Fruit fly (Drosophila melanogaster): ENCODE data around the gene CG6138.

The CG6138 gene

dm6 chr2L:10616767-10617166 lies 49.7 kb downstream of the CG6138 start (continued):
- TF ChIP-seq fd3F (GFP tag; optimal IDR thresholded peaks at IDR 0.05) = peak; percentile 21
- peak; percentile 73 for TF ChIP-seq CG14050 (GFP tag; IDR thresholded peaks at IDR 0.05)
- no peak for TF ChIP-seq CG13287 (GFP tag; IDR thresholded peaks at IDR 0.05; ENCODE audit: partially characterized antibody)
- peak; percentile 34 for TF ChIP-seq zen (tag; optimal IDR thresholded peaks at IDR 0.05)
- no peak for TF ChIP-seq CG10274 (GFP tag; optimal IDR thresholded peaks at IDR 0.05)
- no peak for TF ChIP-seq CG30020 (tag; optimal IDR thresholded peaks at IDR 0.05)
- TF ChIP-seq CG2875 (GFP tag; optimal IDR thresholded peaks at IDR 0.05) = peak; percentile 62
- TF ChIP-seq dmrt11E (tag; optimal IDR thresholded peaks at IDR 0.05) = peak; percentile 74
- TF ChIP-seq salm (tag; optimal IDR thresholded peaks at IDR 0.05) = peak; percentile 23
- TF ChIP-seq CG10654 (GFP tag; optimal IDR thresholded peaks at IDR 0.05) = peak; percentile 45
- TF ChIP-seq pfk (GFP tag; optimal IDR thresholded peaks at IDR 0.05) = no peak
- TF ChIP-seq CG2199 (GFP tag; IDR thresholded peaks at IDR 0.05) = peak; percentile 79; the same call in 2 of the 3 replicates
- 0 out of 2 replicates have a peak, but pooled peaks have one; percentile 19 for TF ChIP-seq gt (GFP tag; IDR thresholded peaks at IDR 0.05)
- TF ChIP-seq HmgD (GFP tag; optimal IDR thresholded peaks at IDR 0.05) = no peak
- TF ChIP-seq slp2 (GFP tag; optimal IDR thresholded peaks at IDR 0.05) = peak; percentile 29
- peak; percentile 68 for TF ChIP-seq CG10209 (GFP tag; optimal IDR thresholded peaks at IDR 0.05)
- no peak for TF ChIP-seq lov (optimal IDR thresholded peaks at IDR 0.05)
- peak; percentile 71; the same call in 2 of the 3 replicates for TF ChIP-seq lov (GFP tag; IDR thresholded peaks at IDR 0.05)
- peak; percentile 68 for TF ChIP-seq bcd (GFP tag; optimal IDR thresholded peaks at IDR 0.05)
- peak; percentile 86 for TF ChIP-seq ttk (GFP tag; IDR thresholded peaks at IDR 0.05)
- TF ChIP-seq tll (GFP tag; optimal IDR thresholded peaks at IDR 0.05) = no peak
- TF ChIP-seq wdn (GFP tag; IDR thresholded peaks at IDR 0.05) = 0 out of 2 replicates have a peak, but pooled peaks have one; percentile 35
- TF ChIP-seq CG8388 (GFP tag; optimal IDR thresholded peaks at IDR 0.05) = peak; percentile 82
- peak in 1 of 2 experiments; percentile 6 for TF ChIP-seq crp (GFP tag; optimal IDR thresholded peaks at IDR 0.05)
- peak; percentile 61 for TF ChIP-seq B-H1 (GFP tag; IDR thresholded peaks at IDR 0.05)
- TF ChIP-seq CG10431 (GFP tag; optimal IDR thresholded peaks at IDR 0.05) = no peak
- no peak for TF ChIP-seq CG7745 (tag; optimal IDR thresholded peaks at IDR 0.05)
- no peak for TF ChIP-seq ab (GFP tag; optimal IDR thresholded peaks at IDR 0.05)
- TF ChIP-seq mirr (GFP tag; optimal IDR thresholded peaks at IDR 0.05) = no peak
- peak; percentile 83 for TF ChIP-seq CG10366 (GFP tag; IDR thresholded peaks at IDR 0.05)
- peak; percentile 19 for TF ChIP-seq crc (GFP tag; optimal IDR thresholded peaks at IDR 0.05)
- TF ChIP-seq cato (GFP tag; optimal IDR thresholded peaks at IDR 0.05; ENCODE audit: borderline replicate concordance) = peak; percentile 33
- peak; percentile 50; the same call in 1 of the 2 replicates for TF ChIP-seq sob (GFP tag; IDR thresholded peaks at IDR 0.05)
- TF ChIP-seq MBD-R2 (GFP tag; IDR thresholded peaks at IDR 0.05) = peak; percentile 29; the same call in 1 of the 2 replicates
- TF ChIP-seq CG7556 (GFP tag; optimal IDR thresholded peaks at IDR 0.05) = peak; percentile 64
- peak; percentile 66 for TF ChIP-seq D19A (tag; optimal IDR thresholded peaks at IDR 0.05)
- peak; percentile 52 for TF ChIP-seq Meics (GFP tag; optimal IDR thresholded peaks at IDR 0.05)
- TF ChIP-seq hbn (GFP tag; IDR thresholded peaks at IDR 0.05; ENCODE audit: partially characterized antibody) = no peak
- peak; percentile 71 for TF ChIP-seq CG17829 (tag; optimal IDR thresholded peaks at IDR 0.05)
- TF ChIP-seq CG5180 (GFP tag; optimal IDR thresholded peaks at IDR 0.05) = peak; percentile 35
- peak; percentile 42 for TF ChIP-seq ERR (GFP tag; optimal IDR thresholded peaks at IDR 0.05)
- TF ChIP-seq CG17186 (GFP tag; optimal IDR thresholded peaks at IDR 0.05) = peak; percentile 24
- peak; percentile 46; the same call in 1 of the 2 replicates for TF ChIP-seq CG9215 (GFP tag; IDR thresholded peaks at IDR 0.05)
- TF ChIP-seq pnt (GFP tag; optimal IDR thresholded peaks at IDR 0.05) = peak; percentile 62
- TF ChIP-seq CG10462 (GFP tag; optimal IDR thresholded peaks at IDR 0.05) = peak; percentile 6
- TF ChIP-seq CG4424 (GFP tag; optimal IDR thresholded peaks at IDR 0.05) = peak; percentile 67
- TF ChIP-seq vvl (GFP tag; IDR thresholded peaks at IDR 0.05) = peak; percentile 93
- no peak for TF ChIP-seq CG12744 (GFP tag; optimal IDR thresholded peaks at IDR 0.05)
- TF ChIP-seq aop (GFP tag; IDR thresholded peaks at IDR 0.05) = no peak; the same call in 1 of the 2 replicates
- peak; percentile 83 for TF ChIP-seq CG6689 (GFP tag; IDR thresholded peaks at IDR 0.05)

Measured in whole organism, embryonic.